Fruit fly (Drosophila melanogaster) whole organism, embryonic: ENCODE results near the gene Ubc7.

Experiments used
- Aef1 ChIP-seq: fragments of 200-800 bp; sonication (Bioruptor generic); IDR thresholded peaks from 3 replicates; pipeline ENCODE4 v1.3.6; 2022; ENCODE audit warnings: missing biosample characterization, missing genetic modification characterization
- CG10147 ChIP-seq: fragments of 200-800 bp; sonication (Bioruptor generic); optimal IDR thresholded peaks from 2 replicates; lab custom pipeline; 2019; ENCODE audit warnings: missing biosample characterization, mild to moderate bottlenecking, missing genetic modification characterization, moderate library complexity
- CG11560 ChIP-seq: fragments of 200-800 bp; sonication (Bioruptor generic); IDR thresholded peaks from 3 replicates; pipeline ENCODE4 v1.3.6; 2022; ENCODE audit warnings: missing biosample characterization, missing genetic modification characterization
- CG13123 ChIP-seq: fragments of 200-800 bp; sonication (Bioruptor generic); optimal IDR thresholded peaks from 2 replicates; lab custom pipeline; 2016; ENCODE audit warnings: missing biosample characterization, missing genetic modification characterization
- CG15269 ChIP-seq: fragments of 200-800 bp; sonication (Bioruptor generic); optimal IDR thresholded peaks from 2 replicates; lab custom pipeline; 2018; ENCODE audit warnings: missing biosample characterization, mild to moderate bottlenecking, missing genetic modification characterization, moderate library complexity
- CG1529 ChIP-seq: fragments of 200-800 bp; sonication (Bioruptor generic); optimal IDR thresholded peaks from 3 replicates; lab custom pipeline; 2018; ENCODE audit warnings: missing biosample characterization, missing genetic modification characterization
- CG16779 ChIP-seq: fragments of 200-800 bp; sonication (Bioruptor generic); IDR thresholded peaks from 2 replicates; pipeline ENCODE4 v1.3.6; 2022; ENCODE audit warnings: missing biosample characterization, missing genetic modification characterization
- CG18011 ChIP-seq: fragments of 200-800 bp; sonication (Bioruptor generic); optimal IDR thresholded peaks from 2 replicates; lab custom pipeline; 2017; ENCODE audit warnings: missing biosample characterization, missing genetic modification characterization, mild to moderate bottlenecking, moderate library complexity, missing genotype
- CG2120 ChIP-seq: fragments of 200-800 bp; sonication (Bioruptor generic); optimal IDR thresholded peaks from 3 replicates; lab custom pipeline; 2016; ENCODE audit warnings: missing biosample characterization, missing genetic modification characterization
- CG2129 ChIP-seq: fragments of 200-800 bp; sonication (Bioruptor generic); IDR thresholded peaks from 2 replicates; pipeline ENCODE4 v1.3.6; 2022; ENCODE audit warnings: missing biosample characterization, missing genetic modification characterization; ENCODE audit not compliant: partially characterized antibody
- CG2889 ChIP-seq: fragments of 200-800 bp; sonication (Bioruptor generic); IDR thresholded peaks from 3 replicates; pipeline ENCODE4 v1.3.6; 2022; ENCODE audit warnings: missing biosample characterization, missing genetic modification characterization
- CG3281 ChIP-seq: fragments of 200-800 bp; sonication (Bioruptor generic); optimal IDR thresholded peaks from 3 replicates; lab custom pipeline; 2017; ENCODE audit warnings: missing biosample characterization, mild to moderate bottlenecking, missing genetic modification characterization
- CG33213 ChIP-seq: fragments of 200-800 bp; sonication (Bioruptor generic); optimal IDR thresholded peaks from 3 replicates; lab custom pipeline; 2016; ENCODE audit warnings: missing biosample characterization, missing genetic modification characterization
- CG33557 ChIP-seq: fragments of 200-800 bp; sonication (Bioruptor generic); optimal IDR thresholded peaks from 2 replicates; lab custom pipeline; 2019; ENCODE audit warnings: missing biosample characterization, mild to moderate bottlenecking, missing genetic modification characterization, moderate library complexity
- CG4617 ChIP-seq: fragments of 200-800 bp; sonication (Bioruptor generic); optimal IDR thresholded peaks from 3 replicates; lab custom pipeline; 2016; ENCODE audit warnings: missing biosample characterization, missing genetic modification characterization, borderline replicate concordance
- CG6175 ChIP-seq: fragments of 200-800 bp; sonication (Bioruptor generic); IDR thresholded peaks from 3 replicates; pipeline ENCODE4 v1.3.6; 2022; ENCODE audit warnings: missing biosample characterization, missing genetic modification characterization
- CG7987 ChIP-seq: fragments of 200-800 bp; sonication (Bioruptor generic); optimal IDR thresholded peaks from 2 replicates; lab custom pipeline; 2018; ENCODE audit warnings: missing biosample characterization, mild to moderate bottlenecking, missing genetic modification characterization, moderate library complexity
- CG9727 ChIP-seq: fragments of 200-800 bp; sonication (Bioruptor generic); optimal IDR thresholded peaks from 3 replicates; lab custom pipeline; 2017; ENCODE audit warnings: missing biosample characterization, mild to moderate bottlenecking, missing genetic modification characterization
- CG9797 ChIP-seq: fragments of 200-800 bp; sonication (Bioruptor generic); optimal IDR thresholded peaks from 3 replicates; lab custom pipeline; 2018; ENCODE audit warnings: missing biosample characterization, mild to moderate bottlenecking, missing genetic modification characterization
- CG9932 ChIP-seq: fragments of 200-800 bp; sonication (Bioruptor generic); IDR thresholded peaks from 2 replicates; pipeline ENCODE4 v1.3.6; 2022; ENCODE audit warnings: missing biosample characterization, missing genetic modification characterization
- CTCF ChIP-seq: fragments of 200-800 bp; sonication (Bioruptor generic); optimal IDR thresholded peaks from 2 replicates; lab custom pipeline; 2017; ENCODE audit warnings: missing biosample characterization, mild to moderate bottlenecking, missing genetic modification characterization, moderate library complexity
- D ChIP-seq, 2 experiments: fragments of 200-800 bp in 1 of 2; fragments of >200 bp in 1 of 2; sonication (Bioruptor generic) in 1 of 2; optimal IDR thresholded peaks; 2 replicates in 1 of 2; 3 replicates in 1 of 2; lab custom pipeline; 2017; ENCODE audit warnings: mild to moderate bottlenecking in 1 of 2, missing biosample characterization in 1 of 2, missing genetic modification characterization in 1 of 2, missing genetic modification reagents in 1 of 2
- Dip2 ChIP-seq: fragments of 200-800 bp; sonication (Bioruptor generic); IDR thresholded peaks from 2 replicates; pipeline ENCODE4 v1.3.6; 2022; ENCODE audit warnings: missing biosample characterization, missing genetic modification characterization
- Dp ChIP-seq: fragments of 200-800 bp; sonication (Bioruptor generic); optimal IDR thresholded peaks from 2 replicates; lab custom pipeline; 2018; ENCODE audit warnings: missing biosample characterization, mild to moderate bottlenecking, missing genetic modification characterization, moderate library complexity
- Dref ChIP-seq: fragments of 200-800 bp; sonication (Bioruptor generic); IDR thresholded peaks from 2 replicates; pipeline ENCODE4 v1.3.6; 2022; ENCODE audit warnings: missing biosample characterization, missing genetic modification characterization
- Drgx ChIP-seq: fragments of 200-800 bp; sonication (Bioruptor generic); IDR thresholded peaks from 2 replicates; pipeline ENCODE4 v1.3.6; 2022; ENCODE audit warnings: missing biosample characterization, missing genetic modification characterization
- Eip74EF ChIP-seq, 2 experiments: fragments of 200-800 bp in 1 of 2; fragments of >200 bp in 1 of 2; sonication (Bioruptor generic) in 1 of 2; optimal IDR thresholded peaks; 2 replicates each; lab custom pipeline; 2017 to 2019; ENCODE audit warnings: missing biosample characterization in 2 of 2, missing genetic modification characterization in 2 of 2, mild to moderate bottlenecking in 1 of 2, moderate library complexity in 1 of 2
- Fer1 ChIP-seq: fragments of 200-800 bp; sonication (Bioruptor generic); optimal IDR thresholded peaks from 2 replicates; lab custom pipeline; 2017; ENCODE audit warnings: missing biosample characterization, mild to moderate bottlenecking, missing genetic modification characterization
- H15 ChIP-seq: fragments of 200-800 bp; sonication (Bioruptor generic); IDR thresholded peaks from 3 replicates; pipeline ENCODE4 v1.3.6; 2022; ENCODE audit warnings: missing biosample characterization, missing genetic modification characterization
- H2.0 ChIP-seq: fragments of 200-800 bp; sonication (Bioruptor generic); IDR thresholded peaks from 2 replicates; pipeline ENCODE4 v1.3.6; 2022; ENCODE audit warnings: missing biosample characterization, missing genetic modification characterization
- Hr78 ChIP-seq, 2 experiments: fragments of 200-800 bp in 1 of 2; fragments of >200 bp in 1 of 2; sonication (Bioruptor generic) in 1 of 2; optimal IDR thresholded peaks; 2 replicates each; lab custom pipeline; 2017 to 2019; ENCODE audit warnings: missing biosample characterization in 2 of 2, missing genetic modification characterization in 2 of 2, mild to moderate bottlenecking in 1 of 2, moderate library complexity in 1 of 2
- Nf-YB ChIP-seq: fragments of 200-800 bp; sonication (Bioruptor generic); optimal IDR thresholded peaks from 3 replicates; lab custom pipeline; 2019; ENCODE audit warnings: missing biosample characterization, mild to moderate bottlenecking, missing genetic modification characterization, moderate library complexity
- Poxn ChIP-seq: fragments of 200-800 bp; sonication (Bioruptor generic); IDR thresholded peaks from 2 replicates; pipeline ENCODE4 v1.3.6; 2022; ENCODE audit warnings: missing biosample characterization, missing genetic modification characterization
- ato ChIP-seq: fragments of 200-800 bp; sonication (Bioruptor generic); IDR thresholded peaks from 2 replicates; pipeline ENCODE4 v1.3.6; 2022; ENCODE audit warnings: missing biosample characterization, missing genetic modification characterization; ENCODE audit not compliant: partially characterized antibody
- az2 ChIP-seq: fragments of 200-800 bp; sonication (Bioruptor generic); optimal IDR thresholded peaks from 3 replicates; lab custom pipeline; 2016; ENCODE audit warnings: missing biosample characterization, missing genetic modification characterization
- bowl ChIP-seq: fragments of 200-800 bp; sonication (Bioruptor generic); IDR thresholded peaks from 2 replicates; pipeline ENCODE4 v1.3.6; 2022; ENCODE audit warnings: missing biosample characterization, missing genetic modification characterization
- cwo ChIP-seq: fragments of 200-800 bp; sonication (Bioruptor generic); optimal IDR thresholded peaks from 3 replicates; lab custom pipeline; 2017; ENCODE audit warnings: missing biosample characterization, missing genetic modification characterization, mild to moderate bottlenecking, moderate library complexity, missing genetic modification reagents
- danr ChIP-seq: fragments of 200-800 bp; sonication (Bioruptor generic); IDR thresholded peaks from 2 replicates; pipeline ENCODE4 v1.3.6; 2022; ENCODE audit warnings: missing biosample characterization, missing genetic modification characterization
- dmrt99B ChIP-seq: fragments of 200-800 bp; sonication (Bioruptor generic); optimal IDR thresholded peaks from 2 replicates; lab custom pipeline; 2018; ENCODE audit warnings: missing biosample characterization, mild to moderate bottlenecking, missing genetic modification characterization, moderate library complexity
- eyg ChIP-seq: fragments of 200-800 bp; sonication (Bioruptor generic); optimal IDR thresholded peaks from 3 replicates; lab custom pipeline; 2016; ENCODE audit warnings: missing biosample characterization, missing genetic modification characterization
- maf-S ChIP-seq: fragments of 200-800 bp; sonication (Bioruptor generic); optimal IDR thresholded peaks from 2 replicates; lab custom pipeline; 2016; ENCODE audit warnings: missing biosample characterization, missing genetic modification characterization
- nau ChIP-seq: fragments of 200-800 bp; sonication (Bioruptor generic); optimal IDR thresholded peaks from 3 replicates; lab custom pipeline; 2017; ENCODE audit warnings: missing biosample characterization, mild to moderate bottlenecking, missing genetic modification characterization, missing genetic modification reagents
- pb ChIP-seq: fragments of 200-800 bp; sonication (Bioruptor generic); optimal IDR thresholded peaks from 3 replicates; lab custom pipeline; 2016; ENCODE audit warnings: missing biosample characterization, missing genetic modification characterization
- pzg ChIP-seq: fragments of 200-800 bp; sonication (Bioruptor generic); optimal IDR thresholded peaks from 3 replicates; lab custom pipeline; 2018; ENCODE audit warnings: missing biosample characterization, mild to moderate bottlenecking, missing genetic modification characterization, moderate library complexity
- salm ChIP-seq: fragments of 200-800 bp; sonication (Bioruptor generic); optimal IDR thresholded peaks from 2 replicates; lab custom pipeline; 2018; ENCODE audit warnings: missing biosample characterization, mild to moderate bottlenecking, missing genetic modification characterization
- sens-2 ChIP-seq: fragments of 200-800 bp; sonication (Bioruptor generic); IDR thresholded peaks from 2 replicates; pipeline ENCODE4 v1.3.6; 2022; ENCODE audit warnings: missing biosample characterization, missing genetic modification characterization
- so ChIP-seq: fragments of 200-800 bp; sonication (Bioruptor generic); IDR thresholded peaks from 3 replicates; pipeline ENCODE4 v1.3.6; 2022; ENCODE audit warnings: missing biosample characterization, missing genetic modification characterization
- unpg ChIP-seq: fragments of 200-800 bp; sonication (Bioruptor generic); optimal IDR thresholded peaks from 3 replicates; lab custom pipeline; 2018; ENCODE audit warnings: missing biosample characterization, mild to moderate bottlenecking, missing genetic modification characterization, moderate library complexity
- wdn ChIP-seq: fragments of 200-800 bp; sonication (Bioruptor generic); IDR thresholded peaks from 2 replicates; pipeline ENCODE4 v1.3.6; 2022; ENCODE audit warnings: missing biosample characterization, missing genetic modification characterization

Ubc7 gene

dm6 chrX:16598336-16598977, 5.0 kb downstream of the Ubc7 start (continued):
- no peak for TF ChIP-seq Eip74EF (GFP tag; optimal IDR thresholded peaks at IDR 0.05; lab: Kevin White, UChicago)
- TF ChIP-seq CG10147 (GFP tag; lab: Kevin White, UChicago), result no peak
- TF ChIP-seq nau (GFP tag; lab: Kevin White, UChicago), result no peak
- TF ChIP-seq CG11560 (tag; lab: Robert Waterston, UW), result no peak
- peak; percentile 20 for TF ChIP-seq CG3281 (GFP tag; lab: Kevin White, UChicago)
- peak; percentile 29; the same call in 1 of the 2 replicates for TF ChIP-seq CG9932 (GFP tag; lab: Robert Waterston, UW)
- TF ChIP-seq salm, result no peak
- TF ChIP-seq Poxn, result no peak
- TF ChIP-seq sens-2 (GFP tag; lab: Robert Waterston, UW), result no peak
- no peak for TF ChIP-seq wdn (GFP tag; lab: Robert Waterston, UW)
- TF ChIP-seq Aef1, result peak; percentile 87
- no peak for TF ChIP-seq Drgx (GFP tag; lab: Robert Waterston, UW)
- TF ChIP-seq maf-S (GFP tag; lab: Kevin White, UChicago), result no peak
- no peak for TF ChIP-seq Dip2
- TF ChIP-seq Dp (GFP tag; lab: Kevin White, UChicago), result peak; percentile 62
- no peak for TF ChIP-seq CG4617 (GFP tag; lab: Kevin White, UChicago)
- TF ChIP-seq D (optimal IDR thresholded peaks at IDR 0.05; lab: Kevin White, UChicago), result no peak
- TF ChIP-seq D (GFP tag; optimal IDR thresholded peaks at IDR 0.05; lab: Kevin White, UChicago), result no peak
- no peak for TF ChIP-seq danr
- peak; percentile 33 for TF ChIP-seq pzg (GFP tag; lab: Kevin White, UChicago)
- TF ChIP-seq CG9727 (GFP tag; lab: Kevin White, UChicago), result peak; percentile 0
- TF ChIP-seq Fer1, result peak; percentile 21
- TF ChIP-seq CG2120 (GFP tag; lab: Kevin White, UChicago), result peak; percentile 19
- peak; percentile 4 for TF ChIP-seq az2
- peak; percentile 9 for TF ChIP-seq CG7987
- no peak for TF ChIP-seq CG13123 (GFP tag; lab: Kevin White, UChicago)

- no peak for TF ChIP-seq H15 (GFP tag; lab: Robert Waterston, UW)
- TF ChIP-seq CG13123 (GFP tag; lab: Kevin White, UChicago), result no peak
- no peak for TF ChIP-seq CG18011 (GFP tag; lab: Kevin White, UChicago)
- TF ChIP-seq CG2889 (GFP tag; lab: Robert Waterston, UW), result no peak
- TF ChIP-seq cwo (GFP tag; lab: Kevin White, UChicago), result no peak
- peak; percentile 76 for TF ChIP-seq CG2129 (GFP tag; lab: Robert Waterston, UW)
- TF ChIP-seq so, result no peak
- TF ChIP-seq pb (GFP tag; lab: Kevin White, UChicago), result no peak
- peak; percentile 22 for TF ChIP-seq CG9797 (GFP tag; lab: Kevin White, UChicago)
- TF ChIP-seq Dp (GFP tag; lab: Kevin White, UChicago), result no peak
- no peak for TF ChIP-seq CG1529 (GFP tag; lab: Kevin White, UChicago)
- TF ChIP-seq CTCF (GFP tag; lab: Kevin White, UChicago), result no peak
- TF ChIP-seq H2.0 (GFP tag; lab: Robert Waterston, UW), result no peak
- no peak for TF ChIP-seq wdn (GFP tag; lab: Robert Waterston, UW)
- TF ChIP-seq CG16779, result no peak
- no peak for TF ChIP-seq CG15269
- peak; percentile 93 for TF ChIP-seq ato
- no peak for TF ChIP-seq Hr78 (GFP tag; optimal IDR thresholded peaks at IDR 0.05; lab: Kevin White, UChicago)
- TF ChIP-seq CG6175 (GFP tag; lab: Robert Waterston, UW), result no peak
- no peak for TF ChIP-seq CG33557
- no peak for TF ChIP-seq eyg (GFP tag; lab: Kevin White, UChicago)
- no peak for TF ChIP-seq CG33213 (GFP tag; lab: Kevin White, UChicago)
- TF ChIP-seq dmrt99B, result no peak
- TF ChIP-seq Nf-YB, result no peak
- TF ChIP-seq bowl (GFP tag; lab: Robert Waterston, UW), result no peak
- peak; percentile 85 for TF ChIP-seq Dref (GFP tag; lab: Robert Waterston, UW)
- no peak for TF ChIP-seq unpg (GFP tag; lab: Kevin White, UChicago)
These were observed 5.6 kb downstream of the Ubc7 start, which contains the start of the genes CG9784 and Nup153 for dm6 chrX:16598978-16599664. TSS of gene CG9784 (minus strand) at chrX:16599215. TSS of gene Nup153 (plus strand) at chrX:16599241.
